Worm (Caenorhabditis elegans): Measurements from ENCODE around the gene cec-7.

DNA sequence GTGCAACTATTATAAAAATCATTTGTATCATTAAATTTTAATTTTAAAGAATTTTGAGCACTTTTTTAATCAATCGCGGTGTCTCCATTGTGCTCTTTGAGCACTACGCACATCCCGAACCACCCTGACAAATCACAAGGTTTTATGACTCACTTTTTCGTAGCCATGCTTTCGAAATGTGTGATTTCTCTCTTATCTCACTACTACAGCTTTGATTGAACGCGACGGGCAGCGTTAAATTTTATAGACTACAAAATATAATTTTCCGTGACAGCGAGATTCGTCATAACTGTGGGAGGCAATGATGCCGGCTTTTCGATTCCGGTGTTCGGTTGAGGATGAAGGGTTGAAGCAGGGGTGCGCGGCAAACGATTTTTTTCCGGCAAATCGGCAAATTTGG lies 27.7 kb downstream of the cec-7 start:
- no peak for TF ChIP-seq zag-1 (tag; optimal IDR thresholded peaks at IDR 0.05)
- no peak for TF ChIP-seq nhr-12 (tag; optimal IDR thresholded peaks at IDR 0.05)
- TF ChIP-seq snpc-4 (tag; optimal IDR thresholded peaks at IDR 0.05): no peak
- TF ChIP-seq blmp-1 (tag; optimal IDR thresholded peaks at IDR 0.05; ENCODE audit: insufficient read depth): no peak
- TF ChIP-seq egl-27 (tag; optimal IDR thresholded peaks at IDR 0.05): no peak
- no peak for TF ChIP-seq ama-1 (optimal IDR thresholded peaks at IDR 0.05)
- no peak for TF ChIP-seq nhr-11 (tag; optimal IDR thresholded peaks at IDR 0.05)
- TF ChIP-seq nhr-10 (tag; optimal IDR thresholded peaks at IDR 0.05): no peak

Data from whole organism, L2 larva.